Worm (Caenorhabditis elegans): Measurements from ENCODE around the gene hsd-3.

The hsd-3 gene

DNA sequence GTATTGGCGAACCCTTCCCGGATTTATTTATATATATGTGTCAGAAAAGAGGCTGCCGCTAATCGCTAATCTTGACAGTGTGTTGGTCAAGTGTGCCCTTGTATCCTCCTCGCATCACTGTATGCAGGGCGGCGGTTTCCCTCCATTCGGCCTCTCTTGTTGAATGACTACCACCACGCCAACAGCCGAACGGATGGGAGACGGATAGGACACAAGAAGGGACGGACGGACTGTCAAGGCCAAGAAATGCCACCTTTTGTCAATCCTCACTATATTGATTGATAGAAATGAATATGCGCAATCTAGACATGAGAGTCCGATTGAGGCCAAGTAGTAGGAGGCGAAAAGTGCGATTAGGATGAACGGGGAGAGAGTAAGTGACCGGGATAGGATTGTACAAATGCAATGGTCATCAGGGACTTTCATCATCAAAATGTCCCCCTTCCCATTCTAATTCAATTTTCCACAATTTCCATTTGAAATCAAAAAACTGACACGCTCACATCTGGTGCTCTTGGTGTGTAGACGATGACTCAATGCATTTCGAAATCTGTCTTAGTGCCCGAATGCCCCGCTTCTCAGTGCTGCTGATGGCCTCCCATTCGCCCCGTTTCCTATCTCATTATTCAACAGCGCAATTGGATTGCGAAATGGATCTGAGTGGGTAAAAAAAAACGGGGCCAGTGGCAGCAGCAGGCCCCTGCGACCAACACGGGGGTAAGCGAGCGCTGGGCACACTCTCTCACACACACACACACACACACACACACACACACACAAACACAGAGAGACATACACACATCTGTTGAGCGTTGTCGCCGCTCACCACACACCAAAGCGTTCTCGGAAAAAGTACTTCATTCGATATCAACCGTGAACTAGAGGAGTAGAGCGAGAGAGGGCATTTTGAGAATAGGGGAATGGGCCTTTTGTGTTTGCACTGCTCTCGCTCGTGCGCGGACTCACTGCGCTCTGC lies 47.1 kb upstream of the hsd-3 start:
- TF ChIP-seq lin-11 (tag; optimal IDR thresholded peaks at IDR 0.05), result peak; percentile 57
- peak in 1 of 2 experiments; percentile 55 for TF ChIP-seq lsy-2 (tag; optimal IDR thresholded peaks at IDR 0.05)
- no peak for TF ChIP-seq aly-2 (tag; optimal IDR thresholded peaks at IDR 0.05)
- TF ChIP-seq snpc-4 (tag; optimal IDR thresholded peaks at IDR 0.05), result peak; percentile 19
- peak; percentile 25 for TF ChIP-seq nhr-21 (tag; optimal IDR thresholded peaks at IDR 0.05)
- TF ChIP-seq sma-9 (GFP tag; optimal IDR thresholded peaks at IDR 0.05), result peak; percentile 55
- TF ChIP-seq sma-9 (tag; optimal IDR thresholded peaks at IDR 0.05), result no peak
- peak; percentile 13 for TF ChIP-seq mab-5 (tag; optimal IDR thresholded peaks at IDR 0.05)
- TF ChIP-seq nhr-6 (tag; optimal IDR thresholded peaks at IDR 0.05), result no peak
- TF ChIP-seq ceh-16 (tag; optimal IDR thresholded peaks at IDR 0.05), result peak; percentile 70
- TF ChIP-seq lin-13 (GFP tag; optimal IDR thresholded peaks at IDR 0.05), result peak; percentile 55
- peak; percentile 8 for TF ChIP-seq Y55F3AM.14 (GFP tag; optimal IDR thresholded peaks at IDR 0.05)
- TF ChIP-seq mdl-1 (tag; optimal IDR thresholded peaks at IDR 0.05), result peak; percentile 28 to 41
- TF ChIP-seq ZK546.5 (tag; optimal IDR thresholded peaks at IDR 0.05), result no peak
- TF ChIP-seq nhr-12 (tag; optimal IDR thresholded peaks at IDR 0.05), result no peak
- TF ChIP-seq ztf-4 (tag; optimal IDR thresholded peaks at IDR 0.05), result peak; percentile 51
- peak; percentile 87 for TF ChIP-seq F13H6.1 (tag; optimal IDR thresholded peaks at IDR 0.05)
- TF ChIP-seq peb-1 (tag; optimal IDR thresholded peaks at IDR 0.05), result peak; percentile 10
- TF ChIP-seq nhr-129 (tag; optimal IDR thresholded peaks at IDR 0.05), result peak; percentile 81
- TF ChIP-seq elt-1 (tag; optimal IDR thresholded peaks at IDR 0.05), result no peak
- peak; percentile 78 for TF ChIP-seq zag-1 (tag; optimal IDR thresholded peaks at IDR 0.05)
- TF ChIP-seq nhr-11 (tag; optimal IDR thresholded peaks at IDR 0.05), result no peak
- no peak for TF ChIP-seq dmd-4 (tag; optimal IDR thresholded peaks at IDR 0.05)
- TF ChIP-seq egl-27 (tag; optimal IDR thresholded peaks at IDR 0.05), result peak; percentile 50
- TF ChIP-seq R02D3.7 (tag; optimal IDR thresholded peaks at IDR 0.05), result no peak
- TF ChIP-seq skn-1 (tag; optimal IDR thresholded peaks at IDR 0.05), result no peak
- TF ChIP-seq fos-1 (tag; optimal IDR thresholded peaks at IDR 0.05), result no peak
- TF ChIP-seq unc-55 (GFP tag; optimal IDR thresholded peaks at IDR 0.05), result peak; percentile 63
- no peak for TF ChIP-seq ceh-82 (tag; optimal IDR thresholded peaks at IDR 0.05)
- no peak for TF ChIP-seq sma-3 (GFP tag; optimal IDR thresholded peaks at IDR 0.05)
- no peak for TF ChIP-seq mbf-1 (tag; optimal IDR thresholded peaks at IDR 0.05)
- no peak for TF ChIP-seq nhr-23 (tag; optimal IDR thresholded peaks at IDR 0.05)
- TF ChIP-seq unc-39 (tag; optimal IDR thresholded peaks at IDR 0.05), result no peak
- peak; percentile 16 for TF ChIP-seq blmp-1 (tag; optimal IDR thresholded peaks at IDR 0.05; ENCODE audit: insufficient read depth)
- TF ChIP-seq crh-2 (tag; optimal IDR thresholded peaks at IDR 0.05), result peak; percentile 58
- TF ChIP-seq ztf-1 (GFP tag; conservative IDR thresholded peaks at IDR 0.05), result no peak
- peak; percentile 71 for TF ChIP-seq C34F6.9 (tag; optimal IDR thresholded peaks at IDR 0.05)
- TF ChIP-seq sem-4 (tag; optimal IDR thresholded peaks at IDR 0.05), result peak; percentile 69
- TF ChIP-seq ztf-11 (tag; optimal IDR thresholded peaks at IDR 0.05), result peak; percentile 10
- no peak for TF ChIP-seq gmeb-1 (tag; optimal IDR thresholded peaks at IDR 0.05)
- no peak for TF ChIP-seq alr-1 (tag; optimal IDR thresholded peaks at IDR 0.05)
- TF ChIP-seq unc-62 (GFP tag; optimal IDR thresholded peaks at IDR 0.05), result no peak
- TF ChIP-seq nhr-237 (tag; optimal IDR thresholded peaks at IDR 0.05), result no peak
- no peak for TF ChIP-seq elt-3 (tag; optimal IDR thresholded peaks at IDR 0.05)
- TF ChIP-seq nhr-25 (tag; optimal IDR thresholded peaks at IDR 0.05), result peak; percentile 37
- TF ChIP-seq nhr-10 (tag; optimal IDR thresholded peaks at IDR 0.05), result peak; percentile 26
- TF ChIP-seq lin-39 (tag; optimal IDR thresholded peaks at IDR 0.05), result no peak
- TF ChIP-seq nhr-77 (tag; optimal IDR thresholded peaks at IDR 0.05), result no peak
- TF ChIP-seq ama-1 (optimal IDR thresholded peaks at IDR 0.05), result no peak

Measured in whole organism, L2 larva.